Worm (Caenorhabditis elegans) whole organism, L4 larva: ENCODE results near the gene fbxb-71.

Experiments
- aly-2 ChIP-seq: sonication (generic microtip); optimal IDR thresholded peaks from 2 replicates; lab custom pipeline; 2018; ENCODE audit warnings: missing biosample characterization, missing genetic modification characterization
- cey-2 ChIP-seq: sonication (generic microtip); optimal IDR thresholded peaks from 3 replicates; lab custom pipeline; 2017; ENCODE audit warnings: missing genetic modification characterization, mild to moderate bottlenecking, missing compliant biosample characterization, antibody characterized with exemption, borderline replicate concordance; ENCODE audit not compliant: insufficient read depth
- daf-12 ChIP-seq: fragments of 150-350 bp; optimal IDR thresholded peaks from 2 replicates; lab custom pipeline; 2014; ENCODE audit warnings: missing biosample characterization, missing genetic modification reagents, missing genetic modification characterization
- dmd-6 ChIP-seq: fragments of 200-800 bp; sonication (Bioruptor generic); IDR thresholded peaks from 2 replicates; pipeline ENCODE4 v1.3.6; 2022; ENCODE audit warnings: missing genetic modification reagents, missing genetic modification characterization, missing compliant biosample characterization
- nhr-28 ChIP-seq: fragments of 150-350 bp; optimal IDR thresholded peaks from 2 replicates; lab custom pipeline; 2014; ENCODE audit warnings: missing biosample characterization, missing genetic modification characterization
- unc-39 ChIP-seq: sonication (generic microtip); optimal IDR thresholded peaks from 2 replicates; lab custom pipeline; 2017; ENCODE audit warnings: missing biosample characterization, missing genetic modification characterization
- unc-62 ChIP-seq, 3 experiments: fragments of 150-350 bp in 1 of 3; sonication (generic microtip); optimal IDR thresholded peaks in 2 of 3; peaks in 1 of 3; 1 replicate in 1 of 3; 2 replicates in 2 of 3; lab custom pipeline; 2014 to 2017; ENCODE audit warnings: missing biosample characterization in 3 of 3, missing genetic modification characterization in 3 of 3, missing genetic modification reagents in 3 of 3, missing genotype in 1 of 3

- TF ChIP-seq unc-39 (tag; lab: Kevin White, UChicago) (no peak), daf-12 (tag; lab: Kevin White, UChicago) (no peak), aly-2 (tag; lab: Kevin White, UChicago) (no peak), cey-2 (tag; lab: Kevin White, UChicago) (no peak), nhr-28 (tag; lab: Kevin White, UChicago) (no peak), dmd-6 (GFP tag; lab: Robert Waterston, UW) (no peak), unc-62 (GFP tag; optimal IDR thresholded peaks at IDR 0.05 in 1 of 2; lab: Kevin White, UChicago) (peak in 1 of 2 experiments; percentile 96), unc-62 (tag; optimal IDR thresholded peaks at IDR 0.05; lab: Kevin White, UChicago) (no peak)
Measured at ce11 chrX:3230575-3230974, 32.1 kb upstream of the fbxb-71 start.
